Worm (Caenorhabditis elegans) whole organism, L1 larva: ENCODE results near the gene C49F8.3.
A peak's percentile ranks its signal among the peaks of the same experiment; 100 is the strongest.

ENCODE experiments used
- C04F5.9 ChIP-seq: sonication (generic microtip); optimal IDR thresholded peaks from 2 replicates; lab custom pipeline; 2016; ENCODE audit warnings: missing genetic modification characterization, missing compliant biosample characterization
- C16A3.4 ChIP-seq: fragments of 150-350 bp; optimal IDR thresholded peaks from 2 replicates; lab custom pipeline; 2014; ENCODE audit warnings: missing biosample characterization, missing genetic modification characterization
- C34B4.2 ChIP-seq: sonication (generic microtip); optimal IDR thresholded peaks from 2 replicates; lab custom pipeline; 2017; ENCODE audit warnings: mild to moderate bottlenecking, missing genetic modification characterization, missing compliant biosample characterization
- Y116A8C.19 ChIP-seq: sonication (generic microtip); optimal IDR thresholded peaks from 2 replicates; lab custom pipeline; 2016; ENCODE audit warnings: missing compliant biosample characterization, missing genetic modification characterization, borderline replicate concordance
- aha-1 ChIP-seq: fragments of 150-350 bp; optimal IDR thresholded peaks from 2 replicates; lab custom pipeline; 2014; ENCODE audit warnings: missing biosample characterization, missing genetic modification characterization
- alr-1 ChIP-seq: fragments of 200-800 bp; sonication (Bioruptor generic); optimal IDR thresholded peaks from 2 replicates; lab custom pipeline; 2018; ENCODE audit warnings: borderline replicate concordance, mild to moderate bottlenecking, missing genetic modification characterization, missing compliant biosample characterization
- blmp-1 ChIP-seq: fragments of 150-350 bp; optimal IDR thresholded peaks from 2 replicates; lab custom pipeline; 2014; ENCODE audit warnings: missing biosample characterization, missing genetic modification characterization
- ceh-63 ChIP-seq: fragments of 200-800 bp; sonication (Bioruptor generic); optimal IDR thresholded peaks from 2 replicates; lab custom pipeline; 2018; ENCODE audit warnings: mild to moderate bottlenecking, missing genetic modification characterization, missing compliant biosample characterization
- ceh-8 ChIP-seq: fragments of 200-800 bp; sonication (Bioruptor generic); optimal IDR thresholded peaks from 2 replicates; lab custom pipeline; 2018; ENCODE audit warnings: mild to moderate bottlenecking, missing genetic modification characterization, moderate library complexity, missing compliant biosample characterization
- ceh-82 ChIP-seq, 3 experiments: fragments of 150-350 bp in 1 of 3; sonication (generic microtip) in 2 of 3; optimal IDR thresholded peaks; 2 replicates each; lab custom pipeline; 2014 to 2017; ENCODE audit warnings: missing biosample characterization in 3 of 3, missing genetic modification characterization in 3 of 3
- ceh-90 ChIP-seq: sonication (generic microtip); optimal IDR thresholded peaks from 2 replicates; lab custom pipeline; 2016; ENCODE audit warnings: missing genetic modification characterization, missing compliant biosample characterization
- dpl-1 ChIP-seq, 3 experiments: fragments of 150-350 bp in 2 of 3; sonication (generic microtip) in 1 of 3; optimal IDR thresholded peaks; 2 replicates each; lab custom pipeline; 2014 to 2017; ENCODE audit warnings: missing biosample characterization in 3 of 3, missing genetic modification characterization in 3 of 3, missing genetic modification reagents in 3 of 3
- egl-13 ChIP-seq: sonication (generic microtip); optimal IDR thresholded peaks from 2 replicates; lab custom pipeline; 2016; ENCODE audit warnings: missing genotype, missing genetic modification reagents, missing genetic modification characterization, missing compliant biosample characterization
- egl-27 ChIP-seq, 2 experiments: fragments of 150-350 bp in 1 of 2; sonication (generic microtip); optimal IDR thresholded peaks; 3 replicates each; lab custom pipeline; 2017 to 2018; ENCODE audit warnings: missing biosample characterization in 2 of 2, missing genetic modification characterization in 2 of 2, missing genetic modification reagents in 2 of 2
- elt-3 ChIP-seq, 6 experiments: fragments of 150-350 bp in 1 of 6; sonication (generic microtip); optimal IDR thresholded peaks; 2 replicates each; lab custom pipeline; 2017 to 2018; ENCODE audit warnings: missing biosample characterization in 6 of 6, missing genetic modification characterization in 6 of 6, inconsistent platforms in 1 of 6
- ets-5 ChIP-seq: fragments of 200-800 bp; sonication (Bioruptor generic); IDR thresholded peaks from 2 replicates; pipeline ENCODE4 v1.3.6; 2022; ENCODE audit warnings: missing genetic modification characterization, missing compliant biosample characterization
- fkh-10 ChIP-seq: sonication (generic microtip); optimal IDR thresholded peaks from 2 replicates; lab custom pipeline; 2017; ENCODE audit warnings: missing biosample characterization, missing genetic modification reagents, missing genetic modification characterization
- fkh-8 ChIP-seq: sonication (generic microtip); optimal IDR thresholded peaks from 2 replicates; lab custom pipeline; 2016; ENCODE audit warnings: mild to moderate bottlenecking, missing genetic modification characterization, missing compliant biosample characterization
- hlh-4 ChIP-seq: sonication (generic microtip); optimal IDR thresholded peaks from 2 replicates; lab custom pipeline; 2016; ENCODE audit warnings: mild to moderate bottlenecking, missing genetic modification characterization, missing compliant biosample characterization
- hpl-2 ChIP-seq: fragments of 150-350 bp; optimal IDR thresholded peaks from 2 replicates; lab custom pipeline; 2014; ENCODE audit warnings: missing biosample characterization, missing genetic modification reagents, missing genetic modification characterization
- lin-13 ChIP-seq: fragments of 150-350 bp; optimal IDR thresholded peaks from 2 replicates; lab custom pipeline; 2014; ENCODE audit warnings: missing biosample characterization, missing genetic modification reagents, missing genetic modification characterization
- lin-15B ChIP-seq: fragments of 150-350 bp; sonication (generic microtip); optimal IDR thresholded peaks from 3 replicates; lab custom pipeline; 2014; ENCODE audit warnings: missing biosample characterization, missing genetic modification characterization
- lir-3 ChIP-seq: sonication (generic microtip); optimal IDR thresholded peaks from 2 replicates; lab custom pipeline; 2016; ENCODE audit warnings: mild to moderate bottlenecking, missing genetic modification characterization, moderate library complexity, missing compliant biosample characterization; ENCODE audit not compliant: poor library complexity
- lsy-2 ChIP-seq, 2 experiments: fragments of 150-350 bp; optimal IDR thresholded peaks; 2 replicates each; lab custom pipeline; 2014; ENCODE audit warnings: missing biosample characterization in 2 of 2, missing genetic modification characterization in 2 of 2
- mab-9 ChIP-seq: fragments of 200-800 bp; sonication (Bioruptor generic); IDR thresholded peaks from 2 replicates; pipeline ENCODE4 v1.3.6; 2022; ENCODE audit warnings: missing genetic modification reagents, missing genetic modification characterization, missing compliant biosample characterization
- mdl-1 ChIP-seq, 2 experiments: fragments of 150-350 bp; optimal IDR thresholded peaks; 2 replicates each; lab custom pipeline; 2014 to 2017; ENCODE audit warnings: missing biosample characterization in 2 of 2, missing genetic modification characterization in 2 of 2, inconsistent platforms in 1 of 2
- nhr-20 ChIP-seq: sonication (generic microtip); optimal IDR thresholded peaks from 2 replicates; lab custom pipeline; 2016; ENCODE audit warnings: mild to moderate bottlenecking, missing genetic modification characterization, missing compliant biosample characterization
- nhr-237 ChIP-seq: fragments of 150-350 bp; optimal IDR thresholded peaks from 2 replicates; lab custom pipeline; 2014; ENCODE audit warnings: missing biosample characterization, missing genetic modification characterization
- nhr-28 ChIP-seq: fragments of 150-350 bp; optimal IDR thresholded peaks from 2 replicates; lab custom pipeline; 2014; ENCODE audit warnings: missing biosample characterization, missing genetic modification characterization
- nhr-71 ChIP-seq: sonication (generic microtip); optimal IDR thresholded peaks from 2 replicates; lab custom pipeline; 2016; ENCODE audit warnings: mild to moderate bottlenecking, missing genetic modification characterization, moderate library complexity, missing compliant biosample characterization
- pag-3 ChIP-seq: sonication (generic microtip); optimal IDR thresholded peaks from 2 replicates; lab custom pipeline; 2017; ENCODE audit warnings: missing genetic modification characterization, mild to moderate bottlenecking, missing compliant biosample characterization, antibody characterized with exemption, borderline replicate concordance; ENCODE audit not compliant: insufficient read depth
- skn-1 ChIP-seq: fragments of 150-350 bp; optimal IDR thresholded peaks from 2 replicates; lab custom pipeline; 2014; ENCODE audit warnings: missing biosample characterization, missing genetic modification characterization
- snpc-4 ChIP-seq: fragments of 150-350 bp; optimal IDR thresholded peaks from 2 replicates; lab custom pipeline; 2014; ENCODE audit warnings: missing biosample characterization, missing genetic modification characterization
- sox-4 ChIP-seq: sonication (generic microtip); optimal IDR thresholded peaks from 2 replicates; lab custom pipeline; 2016; ENCODE audit warnings: missing genetic modification characterization, missing compliant biosample characterization
- sup-37 ChIP-seq: fragments of 200-800 bp; sonication (Bioruptor generic); optimal IDR thresholded peaks from 2 replicates; lab custom pipeline; 2018; ENCODE audit warnings: mild to moderate bottlenecking, missing genetic modification characterization, missing compliant biosample characterization
- tbx-2 ChIP-seq: sonication (generic microtip); optimal IDR thresholded peaks from 2 replicates; lab custom pipeline; 2016; ENCODE audit warnings: missing genetic modification characterization, missing compliant biosample characterization
- tlp-1 ChIP-seq: fragments of 150-350 bp; optimal IDR thresholded peaks from 2 replicates; lab custom pipeline; 2014; ENCODE audit warnings: missing biosample characterization, missing genetic modification characterization
- unc-130 ChIP-seq: fragments of 150-350 bp; optimal IDR thresholded peaks from 2 replicates; lab custom pipeline; 2017; ENCODE audit warnings: missing biosample characterization, missing genetic modification characterization, inconsistent platforms
- unc-30 ChIP-seq: sonication (generic microtip); optimal IDR thresholded peaks from 2 replicates; lab custom pipeline; 2017; ENCODE audit warnings: missing biosample characterization, missing genetic modification characterization
- xbp-1 ChIP-seq: sonication (generic microtip); optimal IDR thresholded peaks from 2 replicates; lab custom pipeline; 2016; ENCODE audit warnings: missing genetic modification characterization, missing compliant biosample characterization
- zag-1 ChIP-seq: fragments of 150-350 bp; optimal IDR thresholded peaks from 2 replicates; lab custom pipeline; 2014; ENCODE audit warnings: missing biosample characterization, missing genetic modification characterization
- zip-4 ChIP-seq: fragments of 200-800 bp; sonication (Bioruptor generic); optimal IDR thresholded peaks from 2 replicates; lab custom pipeline; 2018; ENCODE audit warnings: mild to moderate bottlenecking, missing genetic modification characterization, moderate library complexity, missing compliant biosample characterization
- ztf-11 ChIP-seq, 2 experiments: sonication (generic microtip); optimal IDR thresholded peaks; 2 replicates each; lab custom pipeline; 2016 to 2017; ENCODE audit warnings: missing genetic modification characterization in 2 of 2, missing biosample characterization in 1 of 2, missing compliant biosample characterization in 1 of 2
- ztf-4 ChIP-seq: fragments of 150-350 bp; optimal IDR thresholded peaks from 2 replicates; lab custom pipeline; 2014; ENCODE audit warnings: missing biosample characterization, missing genetic modification characterization

C49F8.3 gene

DNA sequence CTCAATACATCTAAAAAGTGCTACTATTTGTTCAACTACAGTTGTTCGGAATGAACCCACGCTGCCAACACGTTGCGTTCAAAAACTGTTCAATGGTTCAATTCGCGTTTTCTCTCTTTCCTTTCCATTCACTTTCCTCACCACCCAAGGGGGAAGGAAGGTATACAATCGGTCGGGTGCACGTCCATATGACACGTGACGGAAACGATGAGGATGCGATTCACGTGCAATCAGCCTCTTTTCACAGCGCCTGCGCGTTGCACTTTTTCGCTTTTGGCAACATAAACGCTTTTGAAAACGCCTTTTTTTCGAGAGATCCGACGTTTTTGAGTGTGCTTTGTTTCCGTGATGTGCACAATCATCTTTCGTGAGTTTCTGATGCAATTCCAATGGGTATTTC, 28.8 kb downstream of the C49F8.3 start (continued):
- no peak for TF ChIP-seq mab-9 (GFP tag; lab: Robert Waterston, UW)
- TF ChIP-seq tlp-1: no peak
- TF ChIP-seq skn-1 (tag; lab: Kevin White, UChicago): peak; percentile 77
- peak in 5 of 6 experiments; percentile 53 to 91 (median 66) for TF ChIP-seq elt-3 (tag; optimal IDR thresholded peaks at IDR 0.05; lab: Kevin White, UChicago)
- TF ChIP-seq xbp-1 (tag; lab: Kevin White, UChicago): peak; percentile 69
- peak; percentile 12 for TF ChIP-seq snpc-4 (tag; lab: Kevin White, UChicago)
- TF ChIP-seq ztf-11 (tag; optimal IDR thresholded peaks at IDR 0.05; lab: Kevin White, UChicago): no peak
- peak; percentile 84 for TF ChIP-seq ztf-4 (tag; lab: Kevin White, UChicago)
- peak; percentile 97 for TF ChIP-seq nhr-71 (tag; lab: Kevin White, UChicago)
- TF ChIP-seq ceh-82 (tag; optimal IDR thresholded peaks at IDR 0.05; lab: Kevin White, UChicago): peak; percentile 1 to 53 (median 49)
- TF ChIP-seq hpl-2 (GFP tag; lab: Kevin White, UChicago): no peak
- peak; percentile 53 for TF ChIP-seq C04F5.9 (tag; lab: Kevin White, UChicago)
- no peak for TF ChIP-seq Y116A8C.19 (tag; lab: Kevin White, UChicago)
- peak; percentile 53 for TF ChIP-seq lir-3
- TF ChIP-seq alr-1 (tag; lab: Kevin White, UChicago): no peak
- no peak for TF ChIP-seq C34B4.2 (tag; lab: Kevin White, UChicago)
- TF ChIP-seq ceh-8: no peak
- peak; percentile 70 for TF ChIP-seq nhr-237 (tag; lab: Kevin White, UChicago)
- TF ChIP-seq pag-3 (tag; lab: Kevin White, UChicago): no peak
- TF ChIP-seq fkh-8 (tag; lab: Kevin White, UChicago): no peak
- peak; percentile 72 to 98 for TF ChIP-seq mdl-1 (tag; optimal IDR thresholded peaks at IDR 0.05; lab: Kevin White, UChicago)
- TF ChIP-seq lin-15B (tag; lab: Kevin White, UChicago): no peak
- TF ChIP-seq dpl-1 (GFP tag; optimal IDR thresholded peaks at IDR 0.05; lab: Kevin White, UChicago): peak in 2 of 3 experiments; percentile 1 to 35
- peak; percentile 85 for TF ChIP-seq unc-130
- TF ChIP-seq sup-37: peak; percentile 64
- no peak for TF ChIP-seq ets-5 (GFP tag; lab: Robert Waterston, UW)
- TF ChIP-seq fkh-10: peak; percentile 98
- peak; percentile 98 for TF ChIP-seq nhr-20
- peak; percentile 74 for TF ChIP-seq sox-4 (tag; lab: Kevin White, UChicago)
- TF ChIP-seq aha-1 (tag; lab: Kevin White, UChicago): peak; percentile 74
- TF ChIP-seq egl-27 (tag; optimal IDR thresholded peaks at IDR 0.05; lab: Kevin White, UChicago): peak; percentile 86 to 93
- peak; percentile 61 for TF ChIP-seq ceh-63 (GFP tag; lab: Kevin White, UChicago)
- TF ChIP-seq tbx-2: peak; percentile 90
- peak; percentile 24 for TF ChIP-seq zip-4
- TF ChIP-seq blmp-1 (tag; lab: Kevin White, UChicago): peak; percentile 99
- TF ChIP-seq egl-13 (tag; lab: Kevin White, UChicago): no peak
- TF ChIP-seq zag-1: no peak
- no peak for TF ChIP-seq nhr-28 (tag; lab: Kevin White, UChicago)
- peak; percentile 84 for TF ChIP-seq C16A3.4 (tag; lab: Kevin White, UChicago)
- TF ChIP-seq lin-13: peak; percentile 63
- TF ChIP-seq unc-30: no peak
- no peak for TF ChIP-seq ceh-90 (tag; lab: Kevin White, UChicago)
- TF ChIP-seq lsy-2 (tag; optimal IDR thresholded peaks at IDR 0.05; lab: Kevin White, UChicago): peak; percentile 58 to 79
- TF ChIP-seq hlh-4 (tag; lab: Kevin White, UChicago): no peak
